Worm (Caenorhabditis elegans) whole organism, early embryonic: Measurements from ENCODE around the gene irld-66.

Source experiments
- B0310.2 ChIP-seq: sonication (generic microtip); optimal IDR thresholded peaks from 2 replicates; lab custom pipeline; 2016; ENCODE audit warnings: mild to moderate bottlenecking, missing genetic modification characterization, missing compliant biosample characterization
- F13C5.2 ChIP-seq: sonication (generic microtip); optimal IDR thresholded peaks from 2 replicates; lab custom pipeline; 2017; ENCODE audit warnings: mild to moderate bottlenecking, missing genetic modification characterization, inconsistent platforms, missing compliant biosample characterization
- aly-1 ChIP-seq: sonication (generic microtip); optimal IDR thresholded peaks from 2 replicates; lab custom pipeline; 2016; ENCODE audit warnings: missing genetic modification characterization, missing compliant biosample characterization
- ceh-13 ChIP-seq: fragments of 200-800 bp; sonication (Bioruptor generic); optimal IDR thresholded peaks from 2 replicates; lab custom pipeline; 2018; ENCODE audit warnings: mild to moderate bottlenecking, missing genetic modification characterization, missing compliant biosample characterization
- ceh-36 ChIP-seq: sonication (generic microtip); optimal IDR thresholded peaks from 2 replicates; lab custom pipeline; 2016; ENCODE audit warnings: missing genetic modification characterization, inconsistent platforms, missing compliant biosample characterization
- ets-7 ChIP-seq: sonication (generic microtip); optimal IDR thresholded peaks from 2 replicates; lab custom pipeline; 2016; ENCODE audit warnings: missing genotype, missing genetic modification characterization, missing compliant biosample characterization
- flt-1 ChIP-seq: fragments of 200-800 bp; sonication (Bioruptor generic); IDR thresholded peaks from 2 replicates; pipeline ENCODE4 v1.3.6; 2022; ENCODE audit warnings: missing genetic modification characterization, missing compliant biosample characterization
- hmbx-1 ChIP-seq: sonication (generic microtip); optimal IDR thresholded peaks from 2 replicates; lab custom pipeline; 2016; ENCODE audit warnings: mild to moderate bottlenecking, missing genetic modification characterization, missing compliant biosample characterization
- hmg-4 ChIP-seq: fragments of 200-800 bp; sonication (Bioruptor generic); optimal IDR thresholded peaks from 2 replicates; lab custom pipeline; 2018; ENCODE audit warnings: mild to moderate bottlenecking, missing genetic modification characterization, missing compliant biosample characterization
- sea-1 ChIP-seq: fragments of 200-800 bp; sonication (Bioruptor generic); conservative IDR thresholded peaks from 2 replicates; pipeline ENCODE4 v1.3.6; 2022; ENCODE audit warnings: missing genetic modification characterization, missing compliant biosample characterization

DNA sequence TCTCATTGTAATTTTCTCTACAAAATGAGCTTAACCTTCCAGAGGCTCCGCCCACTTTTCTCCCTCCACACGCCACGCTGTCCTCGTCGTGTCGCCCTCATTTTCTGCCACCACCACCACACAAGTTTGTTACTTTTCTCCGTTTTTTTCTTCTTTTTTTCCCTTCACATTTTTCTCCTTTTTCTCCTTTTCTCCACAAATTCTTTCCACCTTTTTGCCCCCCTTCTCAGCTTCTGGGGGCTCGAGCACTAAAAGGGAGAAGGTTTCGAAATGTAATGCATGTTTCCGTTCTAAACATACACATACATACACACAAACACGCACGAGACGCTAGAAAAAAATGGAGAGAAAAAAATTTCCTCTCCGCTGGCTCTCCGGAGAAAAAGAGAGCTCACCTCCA, 36.0 kb upstream of the irld-66 start, which contains the start of gene nhr-88:
- no peak for TF ChIP-seq aly-1 (tag; lab: Kevin White, UChicago)
- TF ChIP-seq ceh-13 (GFP tag; lab: Kevin White, UChicago) = no peak
- no peak for TF ChIP-seq hmbx-1 (tag; lab: Kevin White, UChicago)
- no peak for TF ChIP-seq flt-1
- no peak for TF ChIP-seq ceh-36 (tag; lab: Kevin White, UChicago)
- no peak for TF ChIP-seq sea-1 (GFP tag; lab: Robert Waterston, UW)
- no peak for TF ChIP-seq B0310.2 (tag; lab: Kevin White, UChicago)
- no peak for TF ChIP-seq ets-7
- no peak for TF ChIP-seq hmg-4 (GFP tag; lab: Kevin White, UChicago)
- TF ChIP-seq F13C5.2 (tag; lab: Kevin White, UChicago) = no peak
